Fruit fly (Drosophila melanogaster) whole organism, wandering third instar larva: ENCODE results near the gene Doa.

Source experiments
- Abd-B ChIP-seq: fragments of >200 bp; optimal IDR thresholded peaks from 2 replicates; lab custom pipeline; 2017; ENCODE audit warnings: missing biosample characterization, missing genetic modification characterization
- CG32264 ChIP-seq: fragments of 200-800 bp; sonication (Bioruptor generic); optimal IDR thresholded peaks from 2 replicates; lab custom pipeline; 2016; ENCODE audit warnings: missing biosample characterization, missing genetic modification characterization
- CG9705 ChIP-seq: fragments of 200-800 bp; sonication (Bioruptor generic); optimal IDR thresholded peaks from 2 replicates; lab custom pipeline; 2018; ENCODE audit warnings: missing biosample characterization, mild to moderate bottlenecking, missing genetic modification characterization
- CrebA ChIP-seq: fragments of 200-800 bp; sonication (Bioruptor generic); optimal IDR thresholded peaks from 2 replicates; lab custom pipeline; 2016; ENCODE audit warnings: missing biosample characterization, mild to moderate bottlenecking, missing genetic modification characterization, borderline replicate concordance
- Dif ChIP-seq: fragments of 200-275, 200-300 bp; sonication (Bioruptor generic); optimal IDR thresholded peaks from 2 replicates; lab custom pipeline; 2018; ENCODE audit warnings: missing biosample characterization, missing genetic modification characterization; ENCODE audit not compliant: partially characterized antibody
- GATAd ChIP-seq: sonication (Bioruptor generic); optimal IDR thresholded peaks from 2 replicates; lab custom pipeline; 2016; ENCODE audit warnings: missing biosample characterization, missing genetic modification characterization
- HLH106 ChIP-seq: fragments of 200-800 bp; optimal IDR thresholded peaks from 3 replicates; lab custom pipeline; 2019; ENCODE audit warnings: missing biosample characterization, mild to moderate bottlenecking, missing genetic modification characterization, moderate library complexity
- Hnf4 ChIP-seq: fragments of 200-800 bp; sonication (Bioruptor generic); optimal IDR thresholded peaks from 2 replicates; lab custom pipeline; 2016; ENCODE audit warnings: missing biosample characterization, mild to moderate bottlenecking, missing genetic modification characterization
- Hr78 ChIP-seq: fragments of >200 bp; optimal IDR thresholded peaks from 2 replicates; lab custom pipeline; 2017; ENCODE audit warnings: missing biosample characterization, missing genetic modification characterization
- Jra ChIP-seq: sonication (Bioruptor generic); optimal IDR thresholded peaks from 2 replicates; lab custom pipeline; 2016; ENCODE audit warnings: missing biosample characterization, missing genetic modification characterization
- Mio ChIP-seq: sonication (Bioruptor generic); optimal IDR thresholded peaks from 2 replicates; lab custom pipeline; 2016; ENCODE audit warnings: missing biosample characterization, missing genetic modification characterization
- N ChIP-seq: fragments of >200 bp; optimal IDR thresholded peaks from 2 replicates; lab custom pipeline; 2018; ENCODE audit warnings: missing biosample characterization, missing external identifiers, missing genetic modification characterization
- OdsH ChIP-seq: fragments of 200-800 bp; sonication (Bioruptor generic); optimal IDR thresholded peaks from 2 replicates; lab custom pipeline; 2016; ENCODE audit warnings: missing biosample characterization, mild to moderate bottlenecking, missing genetic modification characterization
- Rel ChIP-seq, 2 experiments: fragments of 200-800 bp; sonication (Bioruptor generic) in 1 of 2; optimal IDR thresholded peaks; 2 replicates in 1 of 2; 3 replicates in 1 of 2; lab custom pipeline; 2016 to 2019; ENCODE audit warnings: mild to moderate bottlenecking in 2 of 2, missing biosample characterization in 2 of 2, missing genetic modification characterization in 2 of 2, moderate library complexity in 1 of 2
- Sp1 ChIP-seq: fragments of 200-800 bp; sonication (Bioruptor generic); optimal IDR thresholded peaks from 3 replicates; lab custom pipeline; 2019; ENCODE audit warnings: missing biosample characterization, mild to moderate bottlenecking, missing genetic modification characterization, moderate library complexity
- Vsx2 ChIP-seq: fragments of 200-300, 225-300 bp; sonication (Bioruptor generic); optimal IDR thresholded peaks from 2 replicates; lab custom pipeline; 2018; ENCODE audit warnings: missing biosample characterization, missing genetic modification characterization; ENCODE audit not compliant: partially characterized antibody
- br ChIP-seq: fragments of 200-800 bp; sonication (Bioruptor generic); optimal IDR thresholded peaks from 2 replicates; lab custom pipeline; 2016; ENCODE audit warnings: missing biosample characterization, missing genetic modification characterization
- brk ChIP-seq: fragments of 200-800 bp; sonication (Bioruptor generic); optimal IDR thresholded peaks from 2 replicates; lab custom pipeline; 2016; ENCODE audit warnings: missing biosample characterization, mild to moderate bottlenecking, missing genetic modification characterization
- dl ChIP-seq, 2 experiments: fragments of 175-275, 200-275 bp in 1 of 2; fragments of 200-275 bp in 1 of 2; sonication (Bioruptor generic); optimal IDR thresholded peaks; lab custom pipeline; 2018; ENCODE audit warnings: mild to moderate bottlenecking in 2 of 2, missing biosample characterization in 2 of 2, missing genetic modification characterization in 2 of 2, moderate library complexity in 2 of 2; ENCODE audit not compliant: partially characterized antibody in 2 of 2, insufficient read depth in 1 of 2
- dmrt93B ChIP-seq: fragments of 200-800 bp; sonication (Bioruptor generic); optimal IDR thresholded peaks from 2 replicates; lab custom pipeline; 2018; ENCODE audit warnings: missing biosample characterization, mild to moderate bottlenecking, missing genetic modification characterization
- dsf ChIP-seq: sonication (Bioruptor generic); optimal IDR thresholded peaks from 2 replicates; lab custom pipeline; 2016; ENCODE audit warnings: missing biosample characterization, missing genetic modification characterization, borderline replicate concordance
- ey ChIP-seq: fragments of 200-800 bp; sonication (Bioruptor generic); optimal IDR thresholded peaks from 2 replicates; lab custom pipeline; 2016; ENCODE audit warnings: missing biosample characterization, missing genetic modification characterization
- foxo ChIP-seq, 2 experiments: fragments of 200-800 bp; sonication (Bioruptor generic); optimal IDR thresholded peaks; 2 replicates in 1 of 2; 3 replicates in 1 of 2; lab custom pipeline; 2016 to 2017; ENCODE audit warnings: missing biosample characterization in 2 of 2, missing genetic modification characterization in 2 of 2
- fru ChIP-seq: fragments of 200-800 bp; sonication (Bioruptor generic); optimal IDR thresholded peaks from 3 replicates; lab custom pipeline; 2016; ENCODE audit warnings: missing biosample characterization, mild to moderate bottlenecking, missing genetic modification characterization
- h ChIP-seq: fragments of 200-800 bp; sonication (Bioruptor generic); optimal IDR thresholded peaks from 3 replicates; lab custom pipeline; 2016; ENCODE audit warnings: missing biosample characterization, mild to moderate bottlenecking, missing genetic modification characterization
- jim ChIP-seq: fragments of 175-275, 200-325 bp; sonication (Bioruptor generic); optimal IDR thresholded peaks from 2 replicates; lab custom pipeline; 2016; ENCODE audit warnings: missing biosample characterization, mild to moderate bottlenecking, missing genetic modification characterization
- pan ChIP-seq: fragments of >200 bp; optimal IDR thresholded peaks from 2 replicates; lab custom pipeline; 2017
- psq ChIP-seq: fragments of 200-800 bp; sonication (Bioruptor generic); optimal IDR thresholded peaks from 3 replicates; lab custom pipeline; 2017; ENCODE audit warnings: missing biosample characterization, mild to moderate bottlenecking, missing genetic modification characterization, moderate library complexity
- rgr ChIP-seq: fragments of 200-800 bp; sonication (Bioruptor generic); optimal IDR thresholded peaks from 3 replicates; lab custom pipeline; 2016; ENCODE audit warnings: missing biosample characterization, mild to moderate bottlenecking, missing genetic modification characterization
- tai ChIP-seq: sonication (Bioruptor generic); optimal IDR thresholded peaks from 2 replicates; lab custom pipeline; 2016; ENCODE audit warnings: missing biosample characterization, missing genetic modification characterization
- usp ChIP-seq: fragments of >200 bp; optimal IDR thresholded peaks from 2 replicates; lab custom pipeline; 2017; ENCODE audit warnings: missing biosample characterization, missing genetic modification characterization
- woc ChIP-seq: sonication (Bioruptor generic); optimal IDR thresholded peaks from 2 replicates; lab custom pipeline; 2016; ENCODE audit warnings: missing biosample characterization, mild to moderate bottlenecking, missing genetic modification characterization

Gene Doa

dm6 chr3R:28889427-28889736, 1.5 kb downstream of the Doa start:
- peak; percentile 95 for TF ChIP-seq Vsx2 (GFP tag; lab: Kevin White, UChicago)
- TF ChIP-seq N: peak; percentile 95
- TF ChIP-seq dl (GFP tag; optimal IDR thresholded peaks at IDR 0.05; lab: Kevin White, UChicago; ENCODE audit: insufficient read depth in 1 of 2, partially characterized antibody in 2 of 2): peak in 1 of 2 experiments; percentile 50
- peak; percentile 1 for TF ChIP-seq Hnf4 (GFP tag; lab: Kevin White, UChicago)
- peak; percentile 1 for TF ChIP-seq h
- peak; percentile 34 for TF ChIP-seq Hr78 (GFP tag; lab: Kevin White, UChicago)
- TF ChIP-seq dsf (GFP tag; lab: Kevin White, UChicago): no peak
- TF ChIP-seq woc (GFP tag; lab: Kevin White, UChicago): no peak
- TF ChIP-seq, all 38 proteins: peak for 6

DNA sequence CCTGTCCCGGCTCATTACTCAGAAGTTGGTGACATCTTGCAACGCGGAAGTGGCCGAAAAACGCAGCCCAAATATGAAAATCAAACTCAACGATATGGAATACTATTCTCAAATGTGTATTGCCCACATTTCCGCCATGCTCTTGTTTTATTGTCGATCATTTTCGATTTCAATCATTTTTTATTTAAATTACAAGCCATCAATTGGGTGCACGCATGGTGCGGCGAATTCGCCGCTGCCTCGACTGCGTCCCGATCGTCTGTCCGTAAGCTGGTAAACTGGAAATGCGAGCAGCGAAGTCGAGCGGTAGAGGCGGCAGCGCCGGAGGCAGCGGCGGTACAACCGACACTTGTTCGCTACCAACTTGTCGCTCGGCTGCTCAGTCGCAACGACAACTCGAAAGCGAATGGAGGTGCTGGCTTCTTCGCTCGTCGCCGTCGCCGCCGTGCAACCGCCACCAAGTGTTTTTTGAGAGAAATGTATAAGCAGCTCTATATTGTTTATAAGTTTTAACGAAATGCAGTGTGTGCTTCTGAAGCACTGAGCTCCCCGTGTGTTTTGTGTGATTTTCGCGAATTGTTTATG, 3.7 kb downstream of the Doa start:
- TF ChIP-seq h (peak; percentile 56), fru (GFP tag; lab: Kevin White, UChicago) (peak; percentile 34), Dif (GFP tag; lab: Kevin White, UChicago) (peak; percentile 32), tai (no peak), Rel (GFP tag; optimal IDR thresholded peaks at IDR 0.05; lab: Kevin White, UChicago) (no peak), Rel (tag; optimal IDR thresholded peaks at IDR 0.05; lab: Kevin White, UChicago) (peak; percentile 0), rgr (GFP tag; lab: Kevin White, UChicago) (peak; percentile 7), foxo (GFP tag; optimal IDR thresholded peaks at IDR 0.05; lab: Kevin White, UChicago) (peak in 1 of 2 experiments; percentile 7), Hnf4 (GFP tag; lab: Kevin White, UChicago) (no peak)
- TF ChIP-seq, all 38 proteins: peak for 6

DNA sequence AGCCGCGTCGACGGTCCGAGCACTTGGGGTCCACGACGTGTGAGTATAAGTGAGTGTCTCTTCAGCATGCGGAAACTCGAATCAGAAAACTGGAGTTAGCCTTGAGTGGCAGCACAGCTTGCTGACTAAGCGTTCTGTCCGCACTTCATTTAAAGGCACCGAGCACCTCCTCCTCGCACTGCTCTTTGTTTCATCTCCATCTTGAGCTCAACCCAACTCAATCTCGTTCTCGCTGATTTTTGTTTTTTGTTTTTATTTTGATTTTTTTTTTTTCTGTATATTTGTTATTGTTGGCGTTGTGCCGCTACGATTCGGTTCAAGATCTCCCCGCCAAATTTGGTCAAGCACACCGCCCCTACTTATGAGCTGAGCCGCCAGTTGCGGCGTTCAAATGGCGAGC, 7.1 kb downstream of the Doa start:
- no peak for TF ChIP-seq GATAd (GFP tag; lab: Kevin White, UChicago)
- TF ChIP-seq Jra (GFP tag; lab: Kevin White, UChicago): no peak
- no peak for TF ChIP-seq jim
- TF ChIP-seq OdsH: no peak
- TF ChIP-seq tai: no peak
- TF ChIP-seq dmrt93B (GFP tag; lab: Kevin White, UChicago): no peak
- TF ChIP-seq Hnf4 (GFP tag; lab: Kevin White, UChicago): no peak
- no peak for TF ChIP-seq CG32264 (GFP tag; lab: Kevin White, UChicago)
- no peak for TF ChIP-seq usp (GFP tag; lab: Kevin White, UChicago)
- TF ChIP-seq Abd-B (GFP tag; lab: Kevin White, UChicago): no peak
- TF ChIP-seq brk (GFP tag; lab: Kevin White, UChicago): no peak

DNA sequence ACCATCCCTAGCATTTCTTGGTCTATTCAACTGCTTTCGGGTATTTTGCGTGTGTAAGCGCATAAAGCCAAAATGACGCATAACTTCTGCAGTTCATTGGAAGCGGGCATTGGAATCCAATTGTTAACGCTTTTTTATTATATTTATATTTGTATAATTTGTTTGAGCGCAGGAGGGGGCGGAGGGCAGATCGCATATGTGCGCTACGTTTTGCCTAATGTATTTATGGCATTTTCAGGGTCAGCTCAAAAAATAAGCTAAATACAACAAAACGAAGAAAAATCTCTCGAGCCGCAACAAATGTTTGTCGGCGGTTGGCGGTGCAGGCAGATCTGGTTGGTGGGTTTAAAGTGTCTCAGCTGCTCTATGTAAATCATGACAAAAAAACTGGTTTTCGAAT, 10.0 kb downstream of the Doa start:
- TF ChIP-seq Hr78 (GFP tag; lab: Kevin White, UChicago): no peak
- no peak for TF ChIP-seq ey (GFP tag; lab: Kevin White, UChicago)
- no peak for TF ChIP-seq CG9705 (GFP tag; lab: Kevin White, UChicago)
- TF ChIP-seq dmrt93B (GFP tag; lab: Kevin White, UChicago): no peak
- no peak for TF ChIP-seq HLH106 (tag; lab: Kevin White, UChicago)
- TF ChIP-seq psq (GFP tag; lab: Kevin White, UChicago): no peak
- no peak for TF ChIP-seq brk (GFP tag; lab: Kevin White, UChicago)
- no peak for TF ChIP-seq fru (GFP tag; lab: Kevin White, UChicago)
- no peak for TF ChIP-seq usp (GFP tag; lab: Kevin White, UChicago)
- TF ChIP-seq Rel (GFP tag; optimal IDR thresholded peaks at IDR 0.05; lab: Kevin White, UChicago): no peak
- no peak for TF ChIP-seq Rel (tag; optimal IDR thresholded peaks at IDR 0.05; lab: Kevin White, UChicago)
- TF ChIP-seq Sp1 (GFP tag; lab: Kevin White, UChicago): no peak

DNA sequence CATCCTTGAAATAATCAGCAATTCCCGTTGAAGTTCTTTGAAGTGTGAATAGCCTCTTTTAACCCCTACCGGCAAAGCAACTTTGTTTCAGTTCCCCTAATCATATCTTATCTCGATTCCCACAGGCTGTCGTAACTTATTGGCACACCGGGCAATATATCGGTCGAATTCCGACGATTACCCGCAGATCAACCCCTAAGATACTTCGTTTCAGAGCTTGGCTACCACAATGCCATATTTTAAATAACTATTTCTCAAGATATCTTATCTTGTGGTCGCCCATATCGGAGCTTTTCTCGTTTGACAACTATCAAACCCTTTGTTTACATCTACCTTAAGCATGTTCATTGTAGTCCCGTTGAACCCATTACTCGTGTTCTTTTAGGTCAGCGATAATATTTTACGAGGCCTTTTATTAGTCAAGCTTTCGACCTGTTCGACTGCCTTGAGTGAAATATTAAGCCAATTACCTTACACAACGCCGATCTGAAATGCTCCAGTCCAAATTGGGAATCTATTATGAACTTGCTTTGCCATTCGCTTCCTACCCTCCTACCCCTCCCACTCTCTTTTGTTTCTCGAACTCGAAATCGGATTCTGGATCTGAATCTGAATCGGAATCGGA, 11.2 kb downstream of the Doa start:
- TF ChIP-seq HLH106 (tag; lab: Kevin White, UChicago) (no peak), dmrt93B (GFP tag; lab: Kevin White, UChicago) (no peak), pan (lab: Kevin White, UChicago) (no peak), br (GFP tag; lab: Kevin White, UChicago) (no peak), fru (GFP tag; lab: Kevin White, UChicago) (no peak), dl (GFP tag; optimal IDR thresholded peaks at IDR 0.05; lab: Kevin White, UChicago; ENCODE audit: insufficient read depth in 1 of 2, partially characterized antibody in 2 of 2) (no peak), Mio (GFP tag; lab: Kevin White, UChicago) (no peak), CG32264 (GFP tag; lab: Kevin White, UChicago) (no peak), tai (no peak), CrebA (GFP tag; lab: Kevin White, UChicago) (no peak), dsf (GFP tag; lab: Kevin White, UChicago) (no peak), jim (no peak)
